Fruit fly (Drosophila melanogaster): ENCODE results near the gene Timp.

Timp gene

dm6 chr3R:10168483-10169064, 44.2 kb downstream of the Timp start (continued):
- peak; percentile 12 for TF ChIP-seq HHEX (GFP tag; optimal IDR thresholded peaks at IDR 0.05)
- no peak for TF ChIP-seq CG12236 (GFP tag; optimal IDR thresholded peaks at IDR 0.05)
- TF ChIP-seq Oli (tag; optimal IDR thresholded peaks at IDR 0.05) = peak; percentile 48
- no peak for TF ChIP-seq Bdp1 (GFP tag; optimal IDR thresholded peaks at IDR 0.05)
- peak; percentile 27 for TF ChIP-seq Myb (GFP tag; optimal IDR thresholded peaks at IDR 0.05)
- TF ChIP-seq hth (optimal IDR thresholded peaks at IDR 0.05) = no peak
- peak; percentile 70 for TF ChIP-seq CG2678 (tag; optimal IDR thresholded peaks at IDR 0.05)
- no peak for TF ChIP-seq CG31441 (GFP tag; IDR thresholded peaks at IDR 0.05)
- TF ChIP-seq slou (GFP tag; optimal IDR thresholded peaks at IDR 0.05) = no peak
- TF ChIP-seq Pdp1 (GFP tag; optimal IDR thresholded peaks at IDR 0.05) = peak in 1 of 2 experiments; percentile 16
- TF ChIP-seq bsh (GFP tag; optimal IDR thresholded peaks at IDR 0.05) = peak in 1 of 2 experiments; percentile 63
- no peak for TF ChIP-seq Deaf1 (tag; optimal IDR thresholded peaks at IDR 0.05)
- TF ChIP-seq ato (GFP tag; IDR thresholded peaks at IDR 0.05; ENCODE audit: partially characterized antibody) = no peak
- TF ChIP-seq ham (GFP tag; IDR thresholded peaks at IDR 0.05) = no peak
- no peak for TF ChIP-seq CG31365 (tag; optimal IDR thresholded peaks at IDR 0.05)
- no peak for TF ChIP-seq Adf1 (GFP tag; IDR thresholded peaks at IDR 0.05)
- peak; percentile 17 to 26 for TF ChIP-seq chif (GFP tag; optimal IDR thresholded peaks at IDR 0.05)
- peak; percentile 21 for TF ChIP-seq Vsx1 (GFP tag; optimal IDR thresholded peaks at IDR 0.05)
- no peak for TF ChIP-seq MTF-1 (GFP tag; optimal IDR thresholded peaks at IDR 0.05; ENCODE audit: borderline replicate concordance)
- TF ChIP-seq CG12659 (GFP tag; optimal IDR thresholded peaks at IDR 0.05) = peak; percentile 33
- no peak for TF ChIP-seq scrt (GFP tag; optimal IDR thresholded peaks at IDR 0.05)
- TF ChIP-seq nerfin-2 (GFP tag; IDR thresholded peaks at IDR 0.05; ENCODE audit: partially characterized antibody) = no peak
- peak; percentile 3 for TF ChIP-seq gcm2 (GFP tag; optimal IDR thresholded peaks at IDR 0.05)
- TF ChIP-seq CG32772 (GFP tag; IDR thresholded peaks at IDR 0.05) = no peak
- TF ChIP-seq CG14965 (GFP tag; optimal IDR thresholded peaks at IDR 0.05; ENCODE audit: borderline replicate concordance) = no peak
- TF ChIP-seq hbn (GFP tag; IDR thresholded peaks at IDR 0.05; ENCODE audit: partially characterized antibody) = no peak
- TF ChIP-seq Sry-β (GFP tag; optimal IDR thresholded peaks at IDR 0.05) = no peak
- TF ChIP-seq hb (GFP tag; IDR thresholded peaks at IDR 0.05; ENCODE audit: partially characterized antibody) = no peak
- TF ChIP-seq CG7839 (tag; optimal IDR thresholded peaks at IDR 0.05) = peak; percentile 36
- no peak for TF ChIP-seq Eip74EF (GFP tag; optimal IDR thresholded peaks at IDR 0.05)
- peak; percentile 23 for TF ChIP-seq Usf (GFP tag; optimal IDR thresholded peaks at IDR 0.05)
- TF ChIP-seq CG8944 (GFP tag; optimal IDR thresholded peaks at IDR 0.05) = peak; percentile 29
- TF ChIP-seq stwl (tag; optimal IDR thresholded peaks at IDR 0.05) = no peak
- TF ChIP-seq sisA (GFP tag; IDR thresholded peaks at IDR 0.05) = no peak
- TF ChIP-seq CG11456 (GFP tag; IDR thresholded peaks at IDR 0.05) = peak; percentile 62; the same call in 1 of the 3 replicates
- TF ChIP-seq CG9727 (GFP tag; optimal IDR thresholded peaks at IDR 0.05) = no peak
- TF ChIP-seq CG8924 (tag; optimal IDR thresholded peaks at IDR 0.05) = peak; percentile 10
- TF ChIP-seq CG8089 (GFP tag; optimal IDR thresholded peaks at IDR 0.05) = no peak
- TF ChIP-seq Xrp1 (GFP tag; IDR thresholded peaks at IDR 0.05) = peak; percentile 57; the same call in 1 of the 2 replicates
- TF ChIP-seq CG17829 (tag; optimal IDR thresholded peaks at IDR 0.05) = no peak
- TF ChIP-seq wdn (GFP tag; IDR thresholded peaks at IDR 0.05) = peak; percentile 49; the same call in 1 of the 2 replicates
- no peak for TF ChIP-seq NC2α (GFP tag; optimal IDR thresholded peaks at IDR 0.05)
- no peak for TF ChIP-seq ttk (GFP tag; IDR thresholded peaks at IDR 0.05)
- TF ChIP-seq MBD-R2 (GFP tag; IDR thresholded peaks at IDR 0.05) = no peak
- no peak for TF ChIP-seq ssp (GFP tag; IDR thresholded peaks at IDR 0.05)
- no peak for TF ChIP-seq CG3838 (GFP tag; optimal IDR thresholded peaks at IDR 0.05)
- peak; percentile 1 for TF ChIP-seq CG18262 (tag; optimal IDR thresholded peaks at IDR 0.05)
- peak; percentile 10 for TF ChIP-seq CG13775 (GFP tag; optimal IDR thresholded peaks at IDR 0.05)
- TF ChIP-seq CrebB (tag; optimal IDR thresholded peaks at IDR 0.05) = peak; percentile 22
